Worm (Caenorhabditis elegans) whole organism, L2 larva: ENCODE measurements around the gene E01G6.2.

Experiments
- C34F6.9 ChIP-seq: fragments of 150-350 bp; optimal IDR thresholded peaks from 2 replicates; lab custom pipeline; 2014; ENCODE audit warnings: missing biosample characterization, missing genetic modification characterization
- F13H6.1 ChIP-seq: sonication (generic microtip); optimal IDR thresholded peaks from 2 replicates; lab custom pipeline; 2016; ENCODE audit warnings: missing genetic modification characterization, missing compliant biosample characterization
- R02D3.7 ChIP-seq: fragments of 150-350 bp; optimal IDR thresholded peaks from 2 replicates; lab custom pipeline; 2014; ENCODE audit warnings: missing biosample characterization, missing genetic modification characterization
- Y55F3AM.14 ChIP-seq: fragments of 200-800 bp; sonication (Bioruptor generic); optimal IDR thresholded peaks from 2 replicates; lab custom pipeline; 2018; ENCODE audit warnings: mild to moderate bottlenecking, missing genetic modification characterization, missing compliant biosample characterization
- ZK546.5 ChIP-seq: sonication (generic microtip); optimal IDR thresholded peaks from 2 replicates; lab custom pipeline; 2017; ENCODE audit warnings: missing biosample characterization, missing genetic modification characterization
- alr-1 ChIP-seq: fragments of 150-350 bp; optimal IDR thresholded peaks from 2 replicates; lab custom pipeline; 2014; ENCODE audit warnings: missing biosample characterization, missing genetic modification characterization
- aly-2 ChIP-seq: fragments of 150-350 bp; optimal IDR thresholded peaks from 2 replicates; lab custom pipeline; 2014; ENCODE audit warnings: missing biosample characterization, missing genetic modification characterization
- ceh-82 ChIP-seq: fragments of 150-350 bp; optimal IDR thresholded peaks from 2 replicates; lab custom pipeline; 2014; ENCODE audit warnings: missing biosample characterization, missing genetic modification characterization
- crh-2 ChIP-seq: sonication (generic microtip); optimal IDR thresholded peaks from 2 replicates; lab custom pipeline; 2017; ENCODE audit warnings: missing biosample characterization, missing genetic modification characterization
- dmd-4 ChIP-seq: sonication (generic microtip); optimal IDR thresholded peaks from 2 replicates; lab custom pipeline; 2017; ENCODE audit warnings: missing biosample characterization, missing genetic modification characterization
- elt-1 ChIP-seq: fragments of 150-350 bp; optimal IDR thresholded peaks from 2 replicates; lab custom pipeline; 2014; ENCODE audit warnings: missing biosample characterization, missing genetic modification characterization
- elt-3 ChIP-seq: sonication (generic microtip); optimal IDR thresholded peaks from 2 replicates; lab custom pipeline; 2017; ENCODE audit warnings: missing biosample characterization, missing genetic modification characterization
- fos-1 ChIP-seq: fragments of 150-350 bp; optimal IDR thresholded peaks from 2 replicates; lab custom pipeline; 2014; ENCODE audit warnings: missing biosample characterization, missing genetic modification characterization
- lin-11 ChIP-seq: fragments of 150-350 bp; sonication (generic microtip); optimal IDR thresholded peaks from 2 replicates; lab custom pipeline; 2014; ENCODE audit warnings: missing biosample characterization, missing genetic modification characterization, inconsistent platforms, mixed read lengths
- lin-39 ChIP-seq: fragments of 150-350 bp; optimal IDR thresholded peaks from 2 replicates; lab custom pipeline; 2014; ENCODE audit warnings: missing biosample characterization, missing genetic modification reagents, missing genetic modification characterization
- lsy-2 ChIP-seq, 2 experiments: fragments of 150-350 bp in 1 of 2; sonication (generic microtip) in 1 of 2; optimal IDR thresholded peaks; 2 replicates each; lab custom pipeline; 2014 to 2017; ENCODE audit warnings: missing biosample characterization in 2 of 2, missing genetic modification characterization in 2 of 2
- mab-5 ChIP-seq: fragments of 150-350 bp; optimal IDR thresholded peaks from 2 replicates; lab custom pipeline; 2014; ENCODE audit warnings: missing biosample characterization, missing genetic modification characterization
- mbf-1 ChIP-seq: sonication (generic microtip); optimal IDR thresholded peaks from 2 replicates; lab custom pipeline; 2017; ENCODE audit warnings: missing biosample characterization, missing genetic modification characterization
- mdl-1 ChIP-seq, 2 experiments: fragments of 150-350 bp in 1 of 2; sonication (generic microtip) in 1 of 2; optimal IDR thresholded peaks; 2 replicates each; lab custom pipeline; 2017; ENCODE audit warnings: missing biosample characterization in 2 of 2, missing genetic modification characterization in 2 of 2
- nhr-10 ChIP-seq: sonication (generic microtip); optimal IDR thresholded peaks from 2 replicates; lab custom pipeline; 2017; ENCODE audit warnings: missing biosample characterization, missing genetic modification characterization
- nhr-11 ChIP-seq: fragments of 150-350 bp; optimal IDR thresholded peaks from 2 replicates; lab custom pipeline; 2014; ENCODE audit warnings: missing biosample characterization, missing genetic modification characterization
- nhr-12 ChIP-seq: fragments of 150-350 bp; optimal IDR thresholded peaks from 2 replicates; lab custom pipeline; 2014; ENCODE audit warnings: missing biosample characterization, missing genetic modification characterization
- nhr-129 ChIP-seq: fragments of 150-350 bp; optimal IDR thresholded peaks from 2 replicates; lab custom pipeline; 2014; ENCODE audit warnings: missing biosample characterization, missing genetic modification characterization
- nhr-21 ChIP-seq: fragments of 150-350 bp; optimal IDR thresholded peaks from 2 replicates; lab custom pipeline; 2014; ENCODE audit warnings: missing biosample characterization, missing genetic modification characterization
- nhr-23 ChIP-seq: fragments of 150-350 bp; optimal IDR thresholded peaks from 2 replicates; lab custom pipeline; 2014; ENCODE audit warnings: missing biosample characterization, missing genetic modification reagents, missing genetic modification characterization
- nhr-237 ChIP-seq: fragments of 150-350 bp; optimal IDR thresholded peaks from 2 replicates; lab custom pipeline; 2014; ENCODE audit warnings: missing biosample characterization, missing genetic modification characterization
- nhr-25 ChIP-seq: fragments of 150-350 bp; sonication (generic microtip); optimal IDR thresholded peaks from 3 replicates; lab custom pipeline; 2014; ENCODE audit warnings: missing biosample characterization, missing genetic modification characterization
- nhr-6 ChIP-seq: fragments of 150-350 bp; optimal IDR thresholded peaks from 2 replicates; lab custom pipeline; 2014; ENCODE audit warnings: missing biosample characterization, missing genetic modification characterization
- peb-1 ChIP-seq: fragments of 150-350 bp; optimal IDR thresholded peaks from 2 replicates; lab custom pipeline; 2014; ENCODE audit warnings: missing biosample characterization, missing genetic modification characterization
- sem-4 ChIP-seq: fragments of 150-350 bp; optimal IDR thresholded peaks from 2 replicates; lab custom pipeline; 2014; ENCODE audit warnings: missing biosample characterization, missing genetic modification reagents, missing genetic modification characterization
- skn-1 ChIP-seq: sonication (generic microtip); optimal IDR thresholded peaks from 2 replicates; lab custom pipeline; 2017; ENCODE audit warnings: missing biosample characterization, missing genetic modification characterization
- sma-9 ChIP-seq, 2 experiments: fragments of 150-350 bp in 1 of 2; sonication (generic microtip) in 1 of 2; optimal IDR thresholded peaks; 2 replicates each; lab custom pipeline; 2014 to 2016; ENCODE audit warnings: missing genetic modification characterization in 2 of 2, mild to moderate bottlenecking in 1 of 2, missing biosample characterization in 1 of 2, missing compliant biosample characterization in 1 of 2, missing genetic modification reagents in 1 of 2, moderate library complexity in 1 of 2
- snpc-4 ChIP-seq: fragments of 150-350 bp; optimal IDR thresholded peaks from 2 replicates; lab custom pipeline; 2014; ENCODE audit warnings: missing biosample characterization, missing genetic modification characterization
- unc-39 ChIP-seq: fragments of 150-350 bp; optimal IDR thresholded peaks from 2 replicates; lab custom pipeline; 2014; ENCODE audit warnings: missing biosample characterization, missing genetic modification characterization
- unc-62 ChIP-seq: fragments of 150-350 bp; optimal IDR thresholded peaks from 2 replicates; lab custom pipeline; 2014; ENCODE audit warnings: missing biosample characterization, missing genetic modification reagents, missing genetic modification characterization
- zag-1 ChIP-seq: fragments of 150-350 bp; optimal IDR thresholded peaks from 2 replicates; lab custom pipeline; 2014; ENCODE audit warnings: missing biosample characterization, missing genetic modification characterization
- ztf-1 ChIP-seq: fragments of 200-800 bp; sonication (Bioruptor generic); conservative IDR thresholded peaks from 2 replicates; pipeline ENCODE4 v1.3.6; 2022; ENCODE audit warnings: missing genetic modification characterization, missing compliant biosample characterization
- ztf-11 ChIP-seq: sonication (generic microtip); optimal IDR thresholded peaks from 2 replicates; lab custom pipeline; 2017; ENCODE audit warnings: missing biosample characterization, missing genetic modification characterization
- ztf-4 ChIP-seq: fragments of 150-350 bp; optimal IDR thresholded peaks from 2 replicates; lab custom pipeline; 2014; ENCODE audit warnings: missing biosample characterization, missing genetic modification characterization

Gene E01G6.2

ce11 chrX:12275577-12275976 is 19.1 kb downstream of the E01G6.2 start, which contains the start of gene C04B4.6:
Gene C04B4.6, minus strand, starts transcription at chrX:12275677.
- TF ChIP-seq lin-39 (no peak), skn-1 (tag; lab: Kevin White, UChicago) (no peak), mbf-1 (no peak), fos-1 (tag; lab: Kevin White, UChicago) (no peak), elt-3 (no peak), ztf-11 (tag; lab: Kevin White, UChicago) (no peak), sma-9 (GFP tag; optimal IDR thresholded peaks at IDR 0.05; lab: Kevin White, UChicago) (no peak), sma-9 (tag; optimal IDR thresholded peaks at IDR 0.05; lab: Kevin White, UChicago) (no peak), R02D3.7 (tag; lab: Kevin White, UChicago) (no peak), ztf-4 (no peak), lin-11 (tag; lab: Kevin White, UChicago) (no peak), ceh-82 (tag; lab: Kevin White, UChicago) (no peak), crh-2 (tag; lab: Kevin White, UChicago) (no peak), Y55F3AM.14 (no peak)

- TF ChIP-seq unc-39 (tag; lab: Kevin White, UChicago) (no peak), nhr-25 (no peak), snpc-4 (tag; lab: Kevin White, UChicago) (no peak), skn-1 (tag; lab: Kevin White, UChicago) (no peak), mab-5 (tag; lab: Kevin White, UChicago) (no peak), nhr-10 (tag; lab: Kevin White, UChicago) (no peak), F13H6.1 (no peak), lsy-2 (tag; optimal IDR thresholded peaks at IDR 0.05; lab: Kevin White, UChicago) (no peak), peb-1 (tag; lab: Kevin White, UChicago) (no peak), fos-1 (tag; lab: Kevin White, UChicago) (no peak), lin-39 (no peak), alr-1 (tag; lab: Kevin White, UChicago) (no peak), nhr-21 (no peak), mdl-1 (tag; optimal IDR thresholded peaks at IDR 0.05; lab: Kevin White, UChicago) (no peak), nhr-237 (tag; lab: Kevin White, UChicago) (no peak), ztf-1 (GFP tag; lab: Robert Waterston, UW) (no peak), mbf-1 (no peak), elt-3 (no peak), elt-1 (tag; lab: Kevin White, UChicago) (no peak), C34F6.9 (tag; lab: Kevin White, UChicago) (no peak)
These were observed 24.0 kb downstream of the E01G6.2 start, which contains the start of gene C04B4.1 for ce11 chrX:12280477-12280876. Gene C04B4.1, plus strand, starts transcription at chrX:12280777.

ce11 chrX:12282911-12283310 is 26.5 kb downstream of the E01G6.2 start, which contains the start of gene C04B4.2:
Gene C04B4.2, plus strand, starts transcription at chrX:12283281.
- TF ChIP-seq skn-1 (tag; lab: Kevin White, UChicago) (no peak), ztf-11 (tag; lab: Kevin White, UChicago) (no peak), unc-39 (tag; lab: Kevin White, UChicago) (no peak), nhr-11 (no peak), dmd-4 (tag; lab: Kevin White, UChicago) (no peak), nhr-10 (tag; lab: Kevin White, UChicago) (no peak), ZK546.5 (no peak), fos-1 (tag; lab: Kevin White, UChicago) (no peak), zag-1 (tag; lab: Kevin White, UChicago) (no peak), nhr-23 (no peak), snpc-4 (tag; lab: Kevin White, UChicago) (no peak), ztf-4 (no peak), nhr-12 (tag; lab: Kevin White, UChicago) (no peak), sem-4 (tag; lab: Kevin White, UChicago) (no peak), crh-2 (tag; lab: Kevin White, UChicago) (no peak)

ce11 chrX:12284161-12284560 is 27.7 kb downstream of the E01G6.2 start:
- no peak for TF ChIP-seq lin-39

- no peak for TF ChIP-seq nhr-129 (tag; lab: Kevin White, UChicago)
- TF ChIP-seq peb-1 (tag; lab: Kevin White, UChicago): no peak
- TF ChIP-seq elt-1 (tag; lab: Kevin White, UChicago): no peak
- TF ChIP-seq aly-2 (tag; lab: Kevin White, UChicago): no peak
- no peak for TF ChIP-seq unc-62 (GFP tag; lab: Kevin White, UChicago)
- TF ChIP-seq zag-1 (tag; lab: Kevin White, UChicago): no peak
- TF ChIP-seq nhr-10 (tag; lab: Kevin White, UChicago): no peak
- TF ChIP-seq sem-4 (tag; lab: Kevin White, UChicago): no peak
- TF ChIP-seq nhr-6 (tag; lab: Kevin White, UChicago): no peak
- no peak for TF ChIP-seq dmd-4 (tag; lab: Kevin White, UChicago)
- TF ChIP-seq R02D3.7 (tag; lab: Kevin White, UChicago): no peak
- TF ChIP-seq nhr-237 (tag; lab: Kevin White, UChicago): no peak
These were observed 29.1 kb downstream of the E01G6.2 start, which contains the start of gene lips-2 for ce11 chrX:12285496-12285895. Gene lips-2, plus strand, starts transcription at chrX:12285796.
